Worm (Caenorhabditis elegans) whole organism, L4/young adult: ENCODE data around the gene F14D7.18.
"Not testable (repeated sequence)": the region's sequence is repeated elsewhere in the genome, so short reads cannot be mapped to it uniquely, and the experiment has no call there.

Experiments used
- dao-5 ChIP-seq: sonication (generic microtip); optimal IDR thresholded peaks from 2 replicates; lab custom pipeline; 2016; ENCODE audit warnings: missing genotype, missing genetic modification characterization, moderate library complexity, missing compliant biosample characterization
- him-1 ChIP-seq: sonication (generic microtip); optimal IDR thresholded peaks from 2 replicates; lab custom pipeline; 2016; ENCODE audit warnings: missing genotype, missing genetic modification reagents, missing genetic modification characterization, missing compliant biosample characterization

- TF ChIP-seq him-1, dao-5 (tag; lab: Kevin White, UChicago): not testable (repeated sequence)
These were observed 16.2 kb upstream of the F14D7.18 start, which contains the start of gene spig-4 for ce11 chrV:14306771-14307170.
